Fruit fly (Drosophila melanogaster) S2 (cell line): ENCODE measurements around the gene Mtr4.

ENCODE experiments used
- CG8478 ChIP-seq: fragments of >200 bp; optimal IDR thresholded peaks from 2 replicates; lab custom pipeline; 2018
- CTCF ChIP-seq, 2 experiments: fragments of >200 bp; optimal IDR thresholded peaks; 2 replicates each; lab custom pipeline; 2018

- TF ChIP-seq CG8478 (lab: Kevin White, UChicago) (no peak), CTCF (optimal IDR thresholded peaks at IDR 0.05; lab: Kevin White, UChicago) (no peak)
Measured at dm6 chr2L:15770978-15771377, 18.9 kb downstream of the Mtr4 start, which contains the start of gene Ku80.
